Fruit fly (Drosophila melanogaster): ENCODE data around the gene Chc.

The Chc gene

dm6 chrX:15788235-15789187 is 46.8 kb downstream of the Chc start, which contains the start of gene Rhp (continued):
- TF ChIP-seq ara (GFP tag; IDR thresholded peaks at IDR 0.05), result no peak
- TF ChIP-seq CG12744 (GFP tag; optimal IDR thresholded peaks at IDR 0.05), result no peak
- TF ChIP-seq CG3407 (GFP tag; optimal IDR thresholded peaks at IDR 0.05), result peak; percentile 74
- peak; percentile 60 for TF ChIP-seq Sox100B (GFP tag; optimal IDR thresholded peaks at IDR 0.05)
- TF ChIP-seq Lhr (GFP tag; optimal IDR thresholded peaks at IDR 0.05), result peak; percentile 24
- no peak for TF ChIP-seq Hr51 (GFP tag; optimal IDR thresholded peaks at IDR 0.05)
- TF ChIP-seq bigmax (GFP tag; optimal IDR thresholded peaks at IDR 0.05), result no peak
- TF ChIP-seq CG16863 (GFP tag; optimal IDR thresholded peaks at IDR 0.05), result peak; percentile 4
- no peak for TF ChIP-seq Doc2 (GFP tag; IDR thresholded peaks at IDR 0.05)
- TF ChIP-seq CG18476 (GFP tag; optimal IDR thresholded peaks at IDR 0.05), result no peak
- TF ChIP-seq Atf6 (GFP tag; IDR thresholded peaks at IDR 0.05), result no peak
- peak; percentile 51 for TF ChIP-seq Meics (GFP tag; optimal IDR thresholded peaks at IDR 0.05)
- peak; percentile 45 for TF ChIP-seq CG18262 (tag; optimal IDR thresholded peaks at IDR 0.05)
- TF ChIP-seq Hmx (GFP tag; optimal IDR thresholded peaks at IDR 0.05), result no peak
- TF ChIP-seq CG14014 (GFP tag; IDR thresholded peaks at IDR 0.05), result peak; percentile 63; the same call in 1 of the 2 replicates
- TF ChIP-seq row (GFP tag; IDR thresholded peaks at IDR 0.05), result peak; percentile 32; the same call in 2 of the 3 replicates
- no peak for TF ChIP-seq crol (GFP tag; IDR thresholded peaks at IDR 0.05)
- no peak for TF ChIP-seq lov (optimal IDR thresholded peaks at IDR 0.05)
- no peak for TF ChIP-seq lov (GFP tag; IDR thresholded peaks at IDR 0.05)
- TF ChIP-seq CG6683 (GFP tag; optimal IDR thresholded peaks at IDR 0.05), result peak; percentile 23
- peak; percentile 71 for TF ChIP-seq PHDP (tag; optimal IDR thresholded peaks at IDR 0.05)
- peak; percentile 31 for TF ChIP-seq caup (GFP tag; optimal IDR thresholded peaks at IDR 0.05; ENCODE audit: severe bottlenecking)
- TF ChIP-seq fd102C (GFP tag; optimal IDR thresholded peaks at IDR 0.05), result no peak
- TF ChIP-seq HLH3B (GFP tag; IDR thresholded peaks at IDR 0.05), result no peak
- no peak for TF ChIP-seq CG12769 (tag; optimal IDR thresholded peaks at IDR 0.05)
- TF ChIP-seq CG10543 (GFP tag; optimal IDR thresholded peaks at IDR 0.05), result peak; percentile 56
- TF ChIP-seq C15 (GFP tag; IDR thresholded peaks at IDR 0.05), result no peak
- TF ChIP-seq YL-1 (GFP tag; optimal IDR thresholded peaks at IDR 0.05), result peak; percentile 43
- no peak for TF ChIP-seq CG17612 (GFP tag; IDR thresholded peaks at IDR 0.05)
- TF ChIP-seq Poxn (GFP tag; IDR thresholded peaks at IDR 0.05), result no peak
- peak; percentile 55 for TF ChIP-seq CG10431 (GFP tag; optimal IDR thresholded peaks at IDR 0.05)
- TF ChIP-seq bbx (GFP tag; IDR thresholded peaks at IDR 0.05; ENCODE audit: partially characterized antibody), result peak; percentile 50; the same call in 1 of the 2 replicates
- TF ChIP-seq salm (tag; optimal IDR thresholded peaks at IDR 0.05), result peak; percentile 57
- peak; percentile 16 for TF ChIP-seq Oli (tag; optimal IDR thresholded peaks at IDR 0.05)
- TF ChIP-seq sna (GFP tag; IDR thresholded peaks at IDR 0.05; ENCODE audit: partially characterized antibody), result no peak
- TF ChIP-seq Fer3 (tag; optimal IDR thresholded peaks at IDR 0.05), result peak; percentile 51
- TF ChIP-seq cad (GFP tag; optimal IDR thresholded peaks at IDR 0.05), result no peak
- TF ChIP-seq mirr (GFP tag; optimal IDR thresholded peaks at IDR 0.05), result peak; percentile 30
- no peak for TF ChIP-seq dpn (GFP tag; optimal IDR thresholded peaks at IDR 0.05)
- no peak for TF ChIP-seq CG10274 (GFP tag; optimal IDR thresholded peaks at IDR 0.05)
- TF ChIP-seq sens-2 (GFP tag; IDR thresholded peaks at IDR 0.05), result no peak
- peak; percentile 19 for TF ChIP-seq ac (GFP tag; optimal IDR thresholded peaks at IDR 0.05)
- peak; percentile 73 for TF ChIP-seq CG1603 (tag; optimal IDR thresholded peaks at IDR 0.05)
- peak; percentile 62 for TF ChIP-seq CG7987 (GFP tag; optimal IDR thresholded peaks at IDR 0.05)
- no peak for TF ChIP-seq ase (GFP tag; IDR thresholded peaks at IDR 0.05)
- no peak for TF ChIP-seq pnt (GFP tag; optimal IDR thresholded peaks at IDR 0.05)
- TF ChIP-seq CG15073 (GFP tag; optimal IDR thresholded peaks at IDR 0.05), result no peak
- no peak for TF ChIP-seq Ssrp (tag; optimal IDR thresholded peaks at IDR 0.05)

Measured in whole organism, embryonic.